Worm (Caenorhabditis elegans) whole organism, L4/young adult: ENCODE results near the gene R02F11.1.

Experiments
- dao-5 ChIP-seq: sonication (generic microtip); optimal IDR thresholded peaks from 2 replicates; lab custom pipeline; 2016; ENCODE audit warnings: missing genotype, missing genetic modification characterization, moderate library complexity, missing compliant biosample characterization
- him-1 ChIP-seq: sonication (generic microtip); optimal IDR thresholded peaks from 2 replicates; lab custom pipeline; 2016; ENCODE audit warnings: missing genotype, missing genetic modification reagents, missing genetic modification characterization, missing compliant biosample characterization

DNA sequence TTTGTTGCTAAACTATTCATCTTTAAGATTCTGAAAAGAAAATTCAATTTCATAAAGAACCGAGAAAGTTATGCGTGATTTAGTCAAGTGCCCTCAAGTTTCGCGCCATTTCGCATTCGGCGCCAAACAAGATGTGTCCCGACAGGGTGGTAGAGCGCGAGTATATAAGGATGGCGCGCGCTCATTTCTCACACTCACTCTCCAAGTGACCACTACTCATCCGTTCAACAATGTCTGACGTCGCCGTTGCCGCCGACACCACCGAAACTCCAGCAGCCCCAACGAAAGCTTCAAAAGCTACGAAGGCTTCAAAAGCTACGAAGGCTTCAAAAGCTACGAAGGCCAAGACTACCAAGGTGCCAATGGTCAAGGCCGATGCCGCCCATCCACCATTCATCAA lies 46.8 kb upstream of the R02F11.1 start, which contains the start of gene hil-4:
- TF ChIP-seq him-1: no peak
- TF ChIP-seq dao-5 (tag; lab: Kevin White, UChicago): no peak
